Fruit fly (Drosophila melanogaster) whole organism, prepupa: ENCODE measurements around the gene spirit.

Experiments used
- Blimp-1 ChIP-seq: fragments of 200-800 bp; sonication (Bioruptor generic); optimal IDR thresholded peaks from 3 replicates; lab custom pipeline; 2017; ENCODE audit warnings: missing biosample characterization, missing genetic modification characterization, mild to moderate bottlenecking, moderate library complexity, missing genetic modification reagents
- CG10669 ChIP-seq: fragments of 200-800 bp; sonication (Bioruptor generic); optimal IDR thresholded peaks from 3 replicates; lab custom pipeline; 2018; ENCODE audit warnings: missing biosample characterization, mild to moderate bottlenecking, missing genetic modification characterization, moderate library complexity
- CG11294 ChIP-seq: fragments of 200-800 bp; sonication (Bioruptor generic); IDR thresholded peaks from 2 replicates; pipeline ENCODE4 v1.3.6; 2022; ENCODE audit warnings: missing biosample characterization, missing genetic modification characterization
- CG11762 ChIP-seq: fragments of 200-800 bp; sonication (Bioruptor generic); optimal IDR thresholded peaks from 3 replicates; lab custom pipeline; 2016; ENCODE audit warnings: missing biosample characterization, missing genetic modification characterization; ENCODE audit not compliant: insufficient read depth
- CG11902 ChIP-seq: fragments of 200-800 bp; sonication (Bioruptor generic); optimal IDR thresholded peaks from 3 replicates; lab custom pipeline; 2016; ENCODE audit warnings: missing biosample characterization, missing genetic modification characterization
- CG1621 ChIP-seq: fragments of 200-800 bp; sonication (Bioruptor generic); optimal IDR thresholded peaks from 3 replicates; lab custom pipeline; 2018; ENCODE audit warnings: missing biosample characterization, mild to moderate bottlenecking, missing genetic modification characterization
- CG16779 ChIP-seq: fragments of 200-800 bp; sonication (Bioruptor generic); optimal IDR thresholded peaks from 3 replicates; lab custom pipeline; 2017; ENCODE audit warnings: missing biosample characterization, mild to moderate bottlenecking, missing genetic modification characterization
- CG31627 ChIP-seq: fragments of 200-800 bp; sonication (Bioruptor generic); optimal IDR thresholded peaks from 3 replicates; lab custom pipeline; 2016; ENCODE audit warnings: missing biosample characterization, missing genetic modification characterization
- CG32006 ChIP-seq: fragments of 200-800 bp; sonication (Bioruptor generic); optimal IDR thresholded peaks from 3 replicates; lab custom pipeline; 2017; ENCODE audit warnings: missing biosample characterization, mild to moderate bottlenecking, missing genetic modification characterization
- CG3919 ChIP-seq: fragments of 200-800 bp; sonication (Bioruptor generic); optimal IDR thresholded peaks from 3 replicates; lab custom pipeline; 2016; ENCODE audit warnings: missing biosample characterization, missing genetic modification characterization
- CG4318 ChIP-seq: fragments of 200-800 bp; sonication (Bioruptor generic); optimal IDR thresholded peaks from 3 replicates; lab custom pipeline; 2017; ENCODE audit warnings: missing biosample characterization, mild to moderate bottlenecking, missing genetic modification characterization
- CG6276 ChIP-seq: fragments of 200-800 bp; sonication (Bioruptor generic); optimal IDR thresholded peaks from 2 replicates; lab custom pipeline; 2017; ENCODE audit warnings: missing biosample characterization, mild to moderate bottlenecking, missing genetic modification characterization
- CG6792 ChIP-seq: fragments of 200-800 bp; sonication (Bioruptor generic); optimal IDR thresholded peaks from 3 replicates; lab custom pipeline; 2016; ENCODE audit warnings: missing biosample characterization, missing genetic modification characterization
- CG6808 ChIP-seq: fragments of 200-800 bp; sonication (Bioruptor generic); optimal IDR thresholded peaks from 3 replicates; lab custom pipeline; 2017; ENCODE audit warnings: missing biosample characterization, missing genetic modification characterization, mild to moderate bottlenecking, moderate library complexity, missing genetic modification reagents
- CG6854 ChIP-seq: fragments of 200-800 bp; sonication (Bioruptor generic); optimal IDR thresholded peaks from 2 replicates; lab custom pipeline; 2017; ENCODE audit warnings: missing biosample characterization, mild to moderate bottlenecking, missing genetic modification characterization
- CG7368 ChIP-seq: fragments of 200-800 bp; sonication (Bioruptor generic); optimal IDR thresholded peaks from 3 replicates; lab custom pipeline; 2016; ENCODE audit warnings: missing biosample characterization, missing genetic modification characterization
- CG8319 ChIP-seq: fragments of 200-800 bp; sonication (Bioruptor generic); optimal IDR thresholded peaks from 3 replicates; lab custom pipeline; 2016; ENCODE audit warnings: missing biosample characterization, missing genetic modification characterization
- CG8632 ChIP-seq: fragments of 200-800 bp; sonication (Bioruptor generic); optimal IDR thresholded peaks from 3 replicates; lab custom pipeline; 2016; ENCODE audit warnings: missing biosample characterization, missing genetic modification characterization
- Eip78C ChIP-seq: fragments of 200-800 bp; sonication (Bioruptor generic); peaks from one replicate; lab custom pipeline; 2016; ENCODE audit warnings: missing biosample characterization, missing genetic modification characterization
- Eip93F ChIP-seq: fragments of 200-800 bp; sonication (Bioruptor generic); optimal IDR thresholded peaks from 2 replicates; lab custom pipeline; 2016; ENCODE audit warnings: missing biosample characterization, mild to moderate bottlenecking, missing genetic modification characterization
- Ets21C ChIP-seq: fragments of 200-800 bp; sonication (Bioruptor generic); optimal IDR thresholded peaks from 3 replicates; lab custom pipeline; 2016; ENCODE audit warnings: missing biosample characterization, missing genetic modification characterization
- Hr38 ChIP-seq: sonication (Bioruptor generic); optimal IDR thresholded peaks from 2 replicates; lab custom pipeline; 2016; ENCODE audit warnings: missing biosample characterization, missing genetic modification characterization
- Hr39 ChIP-seq: fragments of 200-800 bp; sonication (Bioruptor generic); optimal IDR thresholded peaks from 2 replicates; lab custom pipeline; 2016; ENCODE audit warnings: missing biosample characterization, missing genetic modification characterization
- Hr4 ChIP-seq: fragments of 200-800 bp; sonication (Bioruptor generic); optimal IDR thresholded peaks from 3 replicates; lab custom pipeline; 2016; ENCODE audit warnings: missing biosample characterization, missing genetic modification characterization
- Lpt ChIP-seq: fragments of 200-800 bp; sonication (Bioruptor generic); optimal IDR thresholded peaks from 3 replicates; lab custom pipeline; 2016; ENCODE audit warnings: missing biosample characterization, missing genetic modification characterization
- Met ChIP-seq: fragments of 200-800 bp; sonication (Bioruptor generic); optimal IDR thresholded peaks from 3 replicates; lab custom pipeline; 2016; ENCODE audit warnings: missing biosample characterization, missing genetic modification characterization
- OdsH ChIP-seq: fragments of 200-800 bp; sonication (Bioruptor generic); optimal IDR thresholded peaks from 3 replicates; lab custom pipeline; 2016; ENCODE audit warnings: missing biosample characterization, missing genetic modification characterization
- Smox ChIP-seq: fragments of 200-800 bp; sonication (Bioruptor generic); optimal IDR thresholded peaks from 3 replicates; lab custom pipeline; 2016; ENCODE audit warnings: missing biosample characterization, missing genetic modification characterization
- Sox102F ChIP-seq: fragments of 200-800 bp; sonication (Bioruptor generic); optimal IDR thresholded peaks from 2 replicates; lab custom pipeline; 2016; ENCODE audit warnings: missing biosample characterization, mild to moderate bottlenecking, missing genetic modification characterization
- Sox14 ChIP-seq: fragments of 200-800 bp; sonication (Bioruptor generic); optimal IDR thresholded peaks from 3 replicates; lab custom pipeline; 2016; ENCODE audit warnings: missing biosample characterization, missing genetic modification characterization
- Sox15 ChIP-seq: fragments of 200-800 bp; sonication (Bioruptor generic); optimal IDR thresholded peaks from 3 replicates; lab custom pipeline; 2016; ENCODE audit warnings: missing biosample characterization, missing genetic modification characterization
- acj6 ChIP-seq: fragments of 200-800 bp; sonication (Bioruptor generic); optimal IDR thresholded peaks from 3 replicates; lab custom pipeline; 2016; ENCODE audit warnings: missing biosample characterization, missing genetic modification characterization
- cyc ChIP-seq: fragments of 200-800 bp; sonication (Bioruptor generic); optimal IDR thresholded peaks from 3 replicates; lab custom pipeline; 2016; ENCODE audit warnings: missing biosample characterization, missing genetic modification characterization
- dac ChIP-seq: fragments of 200-800 bp; sonication (Bioruptor generic); optimal IDR thresholded peaks from 2 replicates; lab custom pipeline; 2017; ENCODE audit warnings: missing biosample characterization, mild to moderate bottlenecking, missing genetic modification characterization
- dsx ChIP-seq: fragments of 200-800 bp; optimal IDR thresholded peaks from 3 replicates; lab custom pipeline; 2019; ENCODE audit warnings: missing biosample characterization, mild to moderate bottlenecking, missing genetic modification characterization, moderate library complexity; ENCODE audit not compliant: poor library complexity, severe bottlenecking
- eg ChIP-seq: fragments of 200-800 bp; sonication (Bioruptor generic); IDR thresholded peaks from 3 replicates; pipeline ENCODE4 v1.3.6; 2022; ENCODE audit warnings: missing biosample characterization, missing genetic modification characterization
- esn ChIP-seq: fragments of 200-800 bp; sonication (Bioruptor generic); optimal IDR thresholded peaks from 2 replicates; lab custom pipeline; 2016; ENCODE audit warnings: missing biosample characterization, mild to moderate bottlenecking, missing genetic modification characterization, moderate library complexity
- fd59A ChIP-seq: fragments of 200-800 bp; sonication (Bioruptor generic); optimal IDR thresholded peaks from 2 replicates; lab custom pipeline; 2017; ENCODE audit warnings: missing biosample characterization, mild to moderate bottlenecking, missing genetic modification characterization, missing genetic modification reagents
- fd85E ChIP-seq: fragments of 200-800 bp; sonication (Bioruptor generic); optimal IDR thresholded peaks from 3 replicates; lab custom pipeline; 2016; ENCODE audit warnings: missing biosample characterization, missing genetic modification characterization
- fkh ChIP-seq: fragments of 200-800 bp; sonication (Bioruptor generic); optimal IDR thresholded peaks from 3 replicates; lab custom pipeline; 2017; ENCODE audit warnings: missing biosample characterization, mild to moderate bottlenecking, missing genetic modification characterization, moderate library complexity
- lz ChIP-seq: fragments of 200-800 bp; sonication (Bioruptor generic); optimal IDR thresholded peaks from 3 replicates; lab custom pipeline; 2016; ENCODE audit warnings: missing biosample characterization, missing genetic modification characterization
- net ChIP-seq: fragments of 200-800 bp; sonication (Bioruptor generic); optimal IDR thresholded peaks from 3 replicates; lab custom pipeline; 2016; ENCODE audit warnings: missing biosample characterization, missing genetic modification characterization
- salr ChIP-seq, 2 experiments: fragments of 200-800 bp; sonication (Bioruptor generic); optimal IDR thresholded peaks; 3 replicates each; lab custom pipeline; 2016 to 2018; ENCODE audit warnings: missing biosample characterization in 2 of 2, missing genetic modification characterization in 2 of 2, mild to moderate bottlenecking in 1 of 2
- spab ChIP-seq: fragments of 200-800 bp; sonication (Bioruptor generic); optimal IDR thresholded peaks from 2 replicates; lab custom pipeline; 2017; ENCODE audit warnings: missing biosample characterization, mild to moderate bottlenecking, missing genetic modification characterization, missing genetic modification reagents
- ss ChIP-seq, 2 experiments: fragments of 200-800 bp; sonication (Bioruptor generic); optimal IDR thresholded peaks; 2 replicates in 1 of 2; 3 replicates in 1 of 2; lab custom pipeline; 2017 to 2018; ENCODE audit warnings: mild to moderate bottlenecking in 2 of 2, missing biosample characterization in 2 of 2, missing genetic modification characterization in 2 of 2, moderate library complexity in 1 of 2
- topi ChIP-seq: fragments of 200-800 bp; sonication (Bioruptor generic); optimal IDR thresholded peaks from 3 replicates; lab custom pipeline; 2016; ENCODE audit warnings: missing biosample characterization, missing genetic modification characterization
- vri ChIP-seq: fragments of 200-800 bp; sonication (Bioruptor generic); optimal IDR thresholded peaks from 3 replicates; lab custom pipeline; 2016; ENCODE audit warnings: missing biosample characterization, mild to moderate bottlenecking, missing genetic modification characterization

The spirit gene

dm6 chrX:8560087-8560999 is 13.1 kb downstream of the spirit start, which contains the start of the genes CG12112 and Trf4-1 (continued):
- no peak for TF ChIP-seq CG6808 (GFP tag; lab: Kevin White, UChicago)
- TF ChIP-seq CG1621 (tag; lab: Kevin White, UChicago) = no peak
- TF ChIP-seq CG6792 (GFP tag; lab: Kevin White, UChicago) = no peak
- TF ChIP-seq Sox14 (GFP tag; lab: Kevin White, UChicago) = no peak
- TF ChIP-seq lz (GFP tag; lab: Kevin White, UChicago) = peak; percentile 59
- peak; percentile 43 for TF ChIP-seq Met
- no peak for TF ChIP-seq Sox15
- peak; percentile 15 for TF ChIP-seq Blimp-1
- no peak for TF ChIP-seq CG32006 (GFP tag; lab: Kevin White, UChicago)

- TF ChIP-seq topi (GFP tag; lab: Kevin White, UChicago) (peak; percentile 54), fd59A (peak; percentile 4), OdsH (GFP tag; lab: Kevin White, UChicago) (no peak), Hr4 (GFP tag; lab: Kevin White, UChicago) (no peak), Ets21C (GFP tag; lab: Kevin White, UChicago) (peak; percentile 40), Eip93F (GFP tag; lab: Kevin White, UChicago) (peak; percentile 69), CG16779 (tag; lab: Kevin White, UChicago) (no peak), CG3919 (GFP tag; lab: Kevin White, UChicago) (no peak), CG8632 (GFP tag; lab: Kevin White, UChicago) (peak; percentile 10), CG31627 (peak; percentile 56), esn (peak; percentile 74), CG6854 (GFP tag; lab: Kevin White, UChicago) (no peak), fd85E (GFP tag; lab: Kevin White, UChicago) (no peak), eg (GFP tag; lab: Robert Waterston, UW) (no peak; the same call in 2 of the 3 replicates), Met (peak; percentile 63), Sox102F (GFP tag; lab: Kevin White, UChicago) (peak; percentile 65), cyc (GFP tag; lab: Kevin White, UChicago) (peak; percentile 55), Hr38 (no peak), dac (GFP tag; lab: Kevin White, UChicago) (peak; percentile 13), lz (GFP tag; lab: Kevin White, UChicago) (peak; percentile 67), Hr39 (GFP tag; lab: Kevin White, UChicago) (no peak), salr (GFP tag; optimal IDR thresholded peaks at IDR 0.05; lab: Kevin White, UChicago) (no peak), vri (GFP tag; lab: Kevin White, UChicago) (no peak), acj6 (GFP tag; lab: Kevin White, UChicago) (peak; percentile 58), Lpt (GFP tag; lab: Kevin White, UChicago) (no peak), CG1621 (tag; lab: Kevin White, UChicago) (peak; percentile 71), CG4318 (GFP tag; lab: Kevin White, UChicago) (no peak), dsx (GFP tag; lab: Kevin White, UChicago) (peak; percentile 56), fkh (GFP tag; lab: Kevin White, UChicago) (no peak), Smox (GFP tag; lab: Kevin White, UChicago) (no peak), net (no peak), Eip78C (GFP tag; lab: Kevin White, UChicago) (peak; percentile 84), CG11902 (GFP tag; lab: Kevin White, UChicago) (peak; percentile 33), Blimp-1 (peak; percentile 1), CG32006 (GFP tag; lab: Kevin White, UChicago) (no peak), CG11294 (no peak), CG7368 (GFP tag; lab: Kevin White, UChicago) (no peak), CG8319 (peak; percentile 17), ss (GFP tag; optimal IDR thresholded peaks at IDR 0.05; lab: Kevin White, UChicago) (peak in 1 of 2 experiments; percentile 3), CG10669 (GFP tag; lab: Kevin White, UChicago) (no peak), CG11762 (GFP tag; lab: Kevin White, UChicago) (no peak), Sox14 (GFP tag; lab: Kevin White, UChicago) (peak; percentile 47), spab (no peak), CG6276 (GFP tag; lab: Kevin White, UChicago) (no peak)
Observed at dm6 chrX:8558762-8559172, 14.6 kb downstream of the spirit start, which contains the start of gene IntS4. Gene IntS4, minus strand, starts transcription at chrX:8558781.
